Worm (Caenorhabditis elegans): Measurements from ENCODE around the gene F13A7.11.

The F13A7.11 gene

ce11 chrV:16435510-16435909, 40.4 kb upstream of the F13A7.11 start, which contains the start of the genes F26D2.13 and F26D2.14:
F26D2.13 (minus strand) TSS chrV:16435610.
F26D2.14 (plus strand) TSS chrV:16435855.
- TF ChIP-seq ceh-90 (tag; optimal IDR thresholded peaks at IDR 0.05) (no peak), fkh-8 (tag; optimal IDR thresholded peaks at IDR 0.05) (no peak), hpl-2 (GFP tag; optimal IDR thresholded peaks at IDR 0.05) (no peak), sptf-1 (tag; optimal IDR thresholded peaks at IDR 0.05) (no peak), tlp-1 (tag; optimal IDR thresholded peaks at IDR 0.05) (no peak), ceh-8 (GFP tag; optimal IDR thresholded peaks at IDR 0.05) (no peak)

- TF ChIP-seq ets-5 (GFP tag; IDR thresholded peaks at IDR 0.05) (no peak), tbx-2 (tag; optimal IDR thresholded peaks at IDR 0.05) (no peak), mep-1 (tag; optimal IDR thresholded peaks at IDR 0.05) (no peak), nhr-237 (tag; optimal IDR thresholded peaks at IDR 0.05) (no peak), aha-1 (tag; optimal IDR thresholded peaks at IDR 0.05) (no peak), unc-62 (GFP tag; optimal IDR thresholded peaks at IDR 0.05) (no peak), unc-30 (tag; optimal IDR thresholded peaks at IDR 0.05) (no peak), ztf-4 (tag; optimal IDR thresholded peaks at IDR 0.05) (no peak)
Observed at ce11 chrV:16433471-16433870, 38.4 kb upstream of the F13A7.11 start, which contains the start of gene clec-234. clec-234 (minus strand) TSS chrV:16433571.

- TF ChIP-seq dsc-1 (tag; optimal IDR thresholded peaks at IDR 0.05) (no peak), nhr-90 (tag; optimal IDR thresholded peaks at IDR 0.05; ENCODE audit: poor library complexity) (no peak), lin-15B (tag; optimal IDR thresholded peaks at IDR 0.05) (no peak), unc-30 (tag; optimal IDR thresholded peaks at IDR 0.05) (no peak), lin-35 (GFP tag; optimal IDR thresholded peaks at IDR 0.05) (no peak), lin-39 (tag; optimal IDR thresholded peaks at IDR 0.05) (no peak), fkh-10 (GFP tag; optimal IDR thresholded peaks at IDR 0.05) (no peak), unc-130 (tag; optimal IDR thresholded peaks at IDR 0.05) (no peak), elt-3 (tag; optimal IDR thresholded peaks at IDR 0.05) (no peak), zip-4 (GFP tag; optimal IDR thresholded peaks at IDR 0.05) (no peak)
Observed at ce11 chrV:16429940-16430339, 34.8 kb upstream of the F13A7.11 start, which contains the start of gene str-73. str-73 (plus strand) TSS chrV:16430240.

ce11 chrV:16429503-16429902, 34.4 kb upstream of the F13A7.11 start, which contains the start of gene F26D2.10:
F26D2.10 (minus strand) TSS chrV:16429603.
- TF ChIP-seq nhr-76 (tag; optimal IDR thresholded peaks at IDR 0.05), result no peak
- TF ChIP-seq xbp-1 (tag; optimal IDR thresholded peaks at IDR 0.05), result no peak
- TF ChIP-seq hpl-2 (GFP tag; optimal IDR thresholded peaks at IDR 0.05), result no peak
- no peak for TF ChIP-seq irx-1 (tag; optimal IDR thresholded peaks at IDR 0.05)
- no peak for TF ChIP-seq isw-1 (GFP tag; IDR thresholded peaks at IDR 0.05)
- no peak for TF ChIP-seq hlh-17 (GFP tag; optimal IDR thresholded peaks at IDR 0.05; ENCODE audit: borderline replicate concordance)
- no peak for TF ChIP-seq nhr-19 (GFP tag; conservative IDR thresholded peaks at IDR 0.05)
- TF ChIP-seq sup-37 (GFP tag; optimal IDR thresholded peaks at IDR 0.05), result no peak

ce11 chrV:16424428-16424827, 29.3 kb upstream of the F13A7.11 start, which contains the start of gene srw-29:
srw-29 (minus strand) TSS chrV:16424528.
- TF ChIP-seq unc-130 (tag; optimal IDR thresholded peaks at IDR 0.05), result no peak
- no peak for TF ChIP-seq hlh-17 (GFP tag; optimal IDR thresholded peaks at IDR 0.05; ENCODE audit: borderline replicate concordance)
- no peak for TF ChIP-seq nhr-85 (tag)
- TF ChIP-seq Y116A8C.19 (tag; optimal IDR thresholded peaks at IDR 0.05; ENCODE audit: borderline replicate concordance), result no peak
- no peak for TF ChIP-seq efl-1 (optimal IDR thresholded peaks at IDR 0.05)
- no peak for TF ChIP-seq efl-1 (GFP tag; optimal IDR thresholded peaks at IDR 0.05 in 1 of 2)
- no peak for TF ChIP-seq mab-9 (GFP tag; IDR thresholded peaks at IDR 0.05)
- TF ChIP-seq elt-3 (tag; optimal IDR thresholded peaks at IDR 0.05), result no peak
- no peak for TF ChIP-seq vab-15 (tag; optimal IDR thresholded peaks at IDR 0.05)
- no peak for TF ChIP-seq C34B4.2 (tag; optimal IDR thresholded peaks at IDR 0.05)
- TF ChIP-seq C16A3.4 (tag; optimal IDR thresholded peaks at IDR 0.05), result no peak
- TF ChIP-seq nhr-71 (tag; optimal IDR thresholded peaks at IDR 0.05), result no peak
- TF ChIP-seq alr-1 (tag; optimal IDR thresholded peaks at IDR 0.05; ENCODE audit: borderline replicate concordance), result no peak
- TF ChIP-seq fos-1 (tag; optimal IDR thresholded peaks at IDR 0.05), result no peak
- TF ChIP-seq lin-14 (GFP tag; optimal IDR thresholded peaks at IDR 0.05), result no peak
- TF ChIP-seq pax-3 (tag; optimal IDR thresholded peaks at IDR 0.05), result no peak
- TF ChIP-seq sptf-1 (tag; optimal IDR thresholded peaks at IDR 0.05), result no peak

Data from whole organism, L1 larva.